Worm (Caenorhabditis elegans): ENCODE data around the gene ufd-3.

ufd-3 gene

ce11 chrII:9892409-9892808, 48.1 kb upstream of the ufd-3 start, which contains the start of gene C08H9.16:
Gene C08H9.16, plus strand, starts transcription at chrII:9892778.
- TF ChIP-seq unc-130 (tag; optimal IDR thresholded peaks at IDR 0.05): no peak
- no peak for TF ChIP-seq nhr-76 (tag; optimal IDR thresholded peaks at IDR 0.05)
- TF ChIP-seq pax-3 (tag; optimal IDR thresholded peaks at IDR 0.05): no peak
- TF ChIP-seq pag-3 (tag; optimal IDR thresholded peaks at IDR 0.05; ENCODE audit: borderline replicate concordance, insufficient read depth): no peak
- TF ChIP-seq C04F5.9 (tag; optimal IDR thresholded peaks at IDR 0.05): no peak
- TF ChIP-seq nhr-77 (tag; optimal IDR thresholded peaks at IDR 0.05): no peak
- peak; percentile 76 for TF ChIP-seq nhr-85 (tag)
- no peak for TF ChIP-seq tlp-1 (tag; optimal IDR thresholded peaks at IDR 0.05)
- TF ChIP-seq hlh-4 (tag; optimal IDR thresholded peaks at IDR 0.05): no peak
- TF ChIP-seq Y116A8C.19 (tag; optimal IDR thresholded peaks at IDR 0.05; ENCODE audit: borderline replicate concordance): no peak
- no peak for TF ChIP-seq ces-1 (GFP tag; optimal IDR thresholded peaks at IDR 0.05)
- no peak for TF ChIP-seq unc-98 (GFP tag; IDR thresholded peaks at IDR 0.05)
- peak; percentile 96 to 98 for TF ChIP-seq lsy-2 (tag; optimal IDR thresholded peaks at IDR 0.05)
- TF ChIP-seq alr-1 (tag; optimal IDR thresholded peaks at IDR 0.05; ENCODE audit: borderline replicate concordance): no peak
- no peak for TF ChIP-seq mab-9 (GFP tag; IDR thresholded peaks at IDR 0.05)
- no peak for TF ChIP-seq nhr-90 (tag; optimal IDR thresholded peaks at IDR 0.05; ENCODE audit: poor library complexity)
- peak; percentile 18 for TF ChIP-seq xbp-1 (tag; optimal IDR thresholded peaks at IDR 0.05)
- no peak for TF ChIP-seq efl-3 (GFP tag; optimal IDR thresholded peaks at IDR 0.05)
- no peak for TF ChIP-seq snu-23 (GFP tag; optimal IDR thresholded peaks at IDR 0.05)
- no peak for TF ChIP-seq pqm-1 (tag; optimal IDR thresholded peaks at IDR 0.05)
- TF ChIP-seq tbx-2 (tag; optimal IDR thresholded peaks at IDR 0.05): peak; percentile 31
- TF ChIP-seq rnt-1 (tag; optimal IDR thresholded peaks at IDR 0.05): peak; percentile 17
- TF ChIP-seq snpc-4 (tag; optimal IDR thresholded peaks at IDR 0.05): no peak
- TF ChIP-seq jun-1 (tag; optimal IDR thresholded peaks at IDR 0.05): no peak
- no peak for TF ChIP-seq fkh-10 (GFP tag; optimal IDR thresholded peaks at IDR 0.05)
- no peak for TF ChIP-seq F16B12.6 (tag; optimal IDR thresholded peaks at IDR 0.05)
- TF ChIP-seq lin-39 (tag; optimal IDR thresholded peaks at IDR 0.05): no peak
- no peak for TF ChIP-seq C34B4.2 (tag; optimal IDR thresholded peaks at IDR 0.05)
- peak; percentile 38 for TF ChIP-seq lin-14 (GFP tag; optimal IDR thresholded peaks at IDR 0.05)
- TF ChIP-seq mep-1 (tag; optimal IDR thresholded peaks at IDR 0.05): peak; percentile 46
- no peak for TF ChIP-seq hpl-2 (GFP tag; optimal IDR thresholded peaks at IDR 0.05)
- TF ChIP-seq ets-5 (GFP tag; IDR thresholded peaks at IDR 0.05): no peak
- no peak for TF ChIP-seq nhr-237 (tag; optimal IDR thresholded peaks at IDR 0.05)
- TF ChIP-seq isw-1 (GFP tag; IDR thresholded peaks at IDR 0.05): peak; percentile 9; the same call in 1 of the 2 replicates
- no peak for TF ChIP-seq unc-62 (GFP tag; optimal IDR thresholded peaks at IDR 0.05)
- TF ChIP-seq egl-13 (tag; optimal IDR thresholded peaks at IDR 0.05): no peak
- TF ChIP-seq efl-1 (optimal IDR thresholded peaks at IDR 0.05): peak; percentile 63 to 68
- TF ChIP-seq efl-1 (GFP tag; optimal IDR thresholded peaks at IDR 0.05 in 1 of 2): peak; percentile 53 to 94
- TF ChIP-seq nhr-71 (tag; optimal IDR thresholded peaks at IDR 0.05): peak; percentile 59
- no peak for TF ChIP-seq nhr-47 (tag; optimal IDR thresholded peaks at IDR 0.05)
- TF ChIP-seq unc-86 (tag; optimal IDR thresholded peaks at IDR 0.05): no peak
- peak; percentile 7 for TF ChIP-seq nhr-20 (tag; optimal IDR thresholded peaks at IDR 0.05)
- TF ChIP-seq dpl-1 (GFP tag; optimal IDR thresholded peaks at IDR 0.05): peak; percentile 50 to 71 (median 59)
- TF ChIP-seq lin-15B (tag; optimal IDR thresholded peaks at IDR 0.05): peak; percentile 46
- no peak for TF ChIP-seq nhr-84 (tag; optimal IDR thresholded peaks at IDR 0.05)
- TF ChIP-seq lir-3 (tag; optimal IDR thresholded peaks at IDR 0.05; ENCODE audit: poor library complexity): no peak
- no peak for TF ChIP-seq fos-1 (tag; optimal IDR thresholded peaks at IDR 0.05)
- no peak for TF ChIP-seq sox-4 (tag; optimal IDR thresholded peaks at IDR 0.05)
- peak; percentile 1 for TF ChIP-seq irx-1 (tag; optimal IDR thresholded peaks at IDR 0.05)
- peak; percentile 24; the same call in 1 of the 2 replicates for TF ChIP-seq nhr-19 (GFP tag; conservative IDR thresholded peaks at IDR 0.05)
- no peak for TF ChIP-seq aha-1 (tag; optimal IDR thresholded peaks at IDR 0.05)
- peak; percentile 45 for TF ChIP-seq blmp-1 (tag; optimal IDR thresholded peaks at IDR 0.05)
- no peak for TF ChIP-seq sptf-1 (tag; optimal IDR thresholded peaks at IDR 0.05)
- TF ChIP-seq elt-3 (tag; optimal IDR thresholded peaks at IDR 0.05): peak in 1 of 6 experiments; percentile 68
